Fruit fly (Drosophila melanogaster): Measurements from ENCODE around the gene Cyt-c1L.

- TF ChIP-seq CG8478 (optimal IDR thresholded peaks at IDR 0.05) (no peak), CTCF (optimal IDR thresholded peaks at IDR 0.05) (no peak)
These were observed 3.9 kb downstream of the Cyt-c1L start, which contains the start of gene CG11899 for dm6 chr3R:29199807-29200693.
